Fruit fly (Drosophila melanogaster): ENCODE data around the gene Ag5r.

Gene Ag5r

dm6 chrX:14749086-14749874 lies 37.1 kb downstream of the Ag5r start, which contains the start of gene NetB (continued):
- TF ChIP-seq Antp (GFP tag; optimal IDR thresholded peaks at IDR 0.05) = no peak
- TF ChIP-seq vvl (GFP tag; IDR thresholded peaks at IDR 0.05) = no peak
- TF ChIP-seq nerfin-1 (tag; optimal IDR thresholded peaks at IDR 0.05) = no peak
- TF ChIP-seq CG3407 (GFP tag; optimal IDR thresholded peaks at IDR 0.05) = no peak
- TF ChIP-seq bigmax (GFP tag; optimal IDR thresholded peaks at IDR 0.05) = no peak
- no peak for TF ChIP-seq CG15479 (GFP tag; optimal IDR thresholded peaks at IDR 0.05)
- no peak for TF ChIP-seq CG10147 (GFP tag; optimal IDR thresholded peaks at IDR 0.05)
- peak; percentile 75 for TF ChIP-seq ci (GFP tag; IDR thresholded peaks at IDR 0.05)
- no peak for TF ChIP-seq CG11085 (GFP tag; IDR thresholded peaks at IDR 0.05)
- TF ChIP-seq CG10462 (GFP tag; optimal IDR thresholded peaks at IDR 0.05) = no peak
- no peak for TF ChIP-seq bsh (GFP tag; optimal IDR thresholded peaks at IDR 0.05)
- TF ChIP-seq dati (GFP tag; IDR thresholded peaks at IDR 0.05) = no peak
- no peak for TF ChIP-seq CG3065 (GFP tag; optimal IDR thresholded peaks at IDR 0.05)
- no peak for TF ChIP-seq BtbVII (GFP tag; optimal IDR thresholded peaks at IDR 0.05)
- TF ChIP-seq sqz (GFP tag; optimal IDR thresholded peaks at IDR 0.05) = peak; percentile 81
- no peak for TF ChIP-seq CG2678 (tag; optimal IDR thresholded peaks at IDR 0.05)
- TF ChIP-seq CG12219 (GFP tag; optimal IDR thresholded peaks at IDR 0.05) = no peak
- no peak for TF ChIP-seq CG7963 (GFP tag; IDR thresholded peaks at IDR 0.05; ENCODE audit: partially characterized antibody)
- no peak for TF ChIP-seq CG7839 (tag; optimal IDR thresholded peaks at IDR 0.05)
- TF ChIP-seq gem (tag; optimal IDR thresholded peaks at IDR 0.05) = peak; percentile 1
- no peak for TF ChIP-seq Hmx (GFP tag; optimal IDR thresholded peaks at IDR 0.05)
- TF ChIP-seq wdn (GFP tag; IDR thresholded peaks at IDR 0.05) = no peak
- TF ChIP-seq NC2β (GFP tag; optimal IDR thresholded peaks at IDR 0.05) = no peak
- TF ChIP-seq crol (GFP tag; IDR thresholded peaks at IDR 0.05) = no peak
- TF ChIP-seq CG11504 (tag; optimal IDR thresholded peaks at IDR 0.05) = peak; percentile 100
- TF ChIP-seq Gug (GFP tag; IDR thresholded peaks at IDR 0.05) = no peak
- TF ChIP-seq BEAF-32 (GFP tag; optimal IDR thresholded peaks at IDR 0.05) = no peak
- no peak for TF ChIP-seq CG3847 (GFP tag; IDR thresholded peaks at IDR 0.05)
- no peak for TF ChIP-seq CG1024 (GFP tag; IDR thresholded peaks at IDR 0.05)
- TF ChIP-seq nerfin-2 (GFP tag; IDR thresholded peaks at IDR 0.05; ENCODE audit: partially characterized antibody) = no peak
- TF ChIP-seq tna (GFP tag; IDR thresholded peaks at IDR 0.05; ENCODE audit: partially characterized antibody) = 0 out of 2 replicates have a peak, but pooled peaks have one; percentile 12
- TF ChIP-seq CG4707 (GFP tag; optimal IDR thresholded peaks at IDR 0.05) = no peak
- no peak for TF ChIP-seq Ets65A (GFP tag)
- TF ChIP-seq Mes4 (GFP tag; optimal IDR thresholded peaks at IDR 0.05) = no peak
- no peak for TF ChIP-seq CG10959 (GFP tag; IDR thresholded peaks at IDR 0.05)
- TF ChIP-seq chm (GFP tag; IDR thresholded peaks at IDR 0.05) = peak; percentile 19; the same call in 1 of the 2 replicates
- TF ChIP-seq CG9609 (GFP tag; optimal IDR thresholded peaks at IDR 0.05) = no peak
- TF ChIP-seq fru (optimal IDR thresholded peaks at IDR 0.05) = no peak
- TF ChIP-seq CG8924 (tag; optimal IDR thresholded peaks at IDR 0.05) = no peak
- TF ChIP-seq cwo (GFP tag; optimal IDR thresholded peaks at IDR 0.05) = no peak
- TF ChIP-seq Sry-β (GFP tag; optimal IDR thresholded peaks at IDR 0.05) = no peak
- TF ChIP-seq CG34376 (GFP tag; optimal IDR thresholded peaks at IDR 0.05) = no peak
- no peak for TF ChIP-seq unc-4 (GFP tag; IDR thresholded peaks at IDR 0.05; ENCODE audit: partially characterized antibody)
- no peak for TF ChIP-seq Gsc (GFP tag; IDR thresholded peaks at IDR 0.05)
- no peak for TF ChIP-seq fu2 (GFP tag; optimal IDR thresholded peaks at IDR 0.05)
- peak; percentile 23 for TF ChIP-seq cg (GFP tag; optimal IDR thresholded peaks at IDR 0.05)
- peak; percentile 2 for TF ChIP-seq CG17385 (GFP tag; optimal IDR thresholded peaks at IDR 0.05)
- TF ChIP-seq tup (GFP tag; optimal IDR thresholded peaks at IDR 0.05) = no peak
- TF ChIP-seq wor (GFP tag; IDR thresholded peaks at IDR 0.05) = no peak
- no peak for TF ChIP-seq mam (GFP tag; optimal IDR thresholded peaks at IDR 0.05)
